Worm (Caenorhabditis elegans) whole organism, L4 larva: ENCODE measurements around the gene C45G9.8.

Experiments used
- D1046.2 ChIP-seq: fragments of 200-800 bp; sonication (Bioruptor generic); IDR thresholded peaks from 2 replicates; pipeline ENCODE4 v1.3.6; 2022; ENCODE audit warnings: missing genetic modification characterization, missing compliant biosample characterization
- R02D3.7 ChIP-seq: fragments of 150-350 bp; sonication (generic microtip); optimal IDR thresholded peaks from 3 replicates; lab custom pipeline; 2014; ENCODE audit warnings: missing biosample characterization, missing genetic modification characterization
- T26A8.4 ChIP-seq: fragments of 200-800 bp; sonication (Bioruptor generic); IDR thresholded peaks from 2 replicates; pipeline ENCODE4 v1.3.6; 2022; ENCODE audit warnings: missing genetic modification characterization, missing compliant biosample characterization
- ZK337.2 ChIP-seq: fragments of 200-800 bp; sonication (Bioruptor generic); IDR thresholded peaks from 2 replicates; pipeline ENCODE4 v1.3.6; 2022; ENCODE audit warnings: missing genetic modification reagents, missing genetic modification characterization, missing compliant biosample characterization
- aha-1 ChIP-seq: fragments of 150-350 bp; peaks from one replicate; lab custom pipeline; 2014; ENCODE audit warnings: missing biosample characterization, missing genetic modification characterization
- ama-1 ChIP-seq: fragments of 150-350 bp; optimal IDR thresholded peaks from 2 replicates; lab custom pipeline; 2014; ENCODE audit warnings: inconsistent platforms, mixed read lengths
- ceh-20 ChIP-seq: fragments of 200-800 bp; sonication (Bioruptor generic); IDR thresholded peaks from 2 replicates; pipeline ENCODE4 v1.3.6; 2022; ENCODE audit warnings: missing genetic modification reagents, missing genetic modification characterization, missing compliant biosample characterization
- ceh-28 ChIP-seq: fragments of 150-350 bp; optimal IDR thresholded peaks from 2 replicates; lab custom pipeline; 2014; ENCODE audit warnings: missing biosample characterization, missing genetic modification reagents, missing genetic modification characterization
- ces-1 ChIP-seq: fragments of 150-350 bp; sonication (generic microtip); optimal IDR thresholded peaks from 4 replicates; lab custom pipeline; 2014; ENCODE audit warnings: missing biosample characterization, missing genetic modification reagents, missing genetic modification characterization
- daf-16 ChIP-seq, 3 experiments: sonication (generic microtip); optimal IDR thresholded peaks; 2 replicates each; lab custom pipeline; 2016 to 2017; ENCODE audit warnings: missing genetic modification characterization in 3 of 3, missing genetic modification reagents in 3 of 3, mild to moderate bottlenecking in 2 of 3, missing compliant biosample characterization in 2 of 3, missing biosample characterization in 1 of 3, moderate library complexity in 1 of 3
- daf-19 ChIP-seq: fragments of 200-800 bp; sonication (Bioruptor generic); conservative IDR thresholded peaks from 2 replicates; pipeline ENCODE4 v1.3.6; 2022; ENCODE audit warnings: missing genetic modification characterization, missing compliant biosample characterization
- daf-8 ChIP-seq: fragments of 200-800 bp; sonication (Bioruptor generic); IDR thresholded peaks from 2 replicates; pipeline ENCODE4 v1.3.6; 2022; ENCODE audit warnings: missing genetic modification characterization, missing compliant biosample characterization
- dmd-6 ChIP-seq: fragments of 200-800 bp; sonication (Bioruptor generic); IDR thresholded peaks from 2 replicates; pipeline ENCODE4 v1.3.6; 2022; ENCODE audit warnings: missing genetic modification reagents, missing genetic modification characterization, missing compliant biosample characterization
- dpl-1 ChIP-seq: fragments of 150-350 bp; optimal IDR thresholded peaks from 2 replicates; lab custom pipeline; 2014; ENCODE audit warnings: missing biosample characterization, missing genetic modification reagents, missing genetic modification characterization
- dve-1 ChIP-seq: sonication (generic microtip); optimal IDR thresholded peaks from 2 replicates; lab custom pipeline; 2017; ENCODE audit warnings: antibody characterized with exemption, mild to moderate bottlenecking, missing genetic modification characterization, missing compliant biosample characterization; ENCODE audit not compliant: insufficient read depth
- hlh-11 ChIP-seq: fragments of 200-800 bp; sonication (Bioruptor generic); optimal IDR thresholded peaks from 2 replicates; lab custom pipeline; 2018; ENCODE audit warnings: mild to moderate bottlenecking, missing genetic modification characterization, missing compliant biosample characterization
- hlh-30 ChIP-seq: sonication (generic microtip); optimal IDR thresholded peaks from 2 replicates; lab custom pipeline; 2017; ENCODE audit warnings: antibody characterized with exemption, mild to moderate bottlenecking, missing genetic modification characterization, missing compliant biosample characterization; ENCODE audit not compliant: insufficient read depth
- hmg-1.1 ChIP-seq: fragments of 200-800 bp; sonication (Bioruptor generic); IDR thresholded peaks from 2 replicates; pipeline ENCODE4 v1.3.6; 2022; ENCODE audit warnings: missing genetic modification reagents, missing genetic modification characterization, missing compliant biosample characterization
- lin-13 ChIP-seq: fragments of 150-350 bp; optimal IDR thresholded peaks from 2 replicates; lab custom pipeline; 2014; ENCODE audit warnings: missing biosample characterization, missing genetic modification reagents, missing genetic modification characterization
- lin-29 ChIP-seq: fragments of 200-800 bp; sonication (Bioruptor generic); IDR thresholded peaks from 2 replicates; pipeline ENCODE4 v1.3.6; 2022; ENCODE audit warnings: missing genetic modification reagents, missing genetic modification characterization, missing compliant biosample characterization
- lin-38 ChIP-seq: fragments of 200-800 bp; sonication (Bioruptor generic); IDR thresholded peaks from 2 replicates; pipeline ENCODE4 v1.3.6; 2022; ENCODE audit warnings: missing genetic modification reagents, missing genetic modification characterization, missing compliant biosample characterization
- lir-3 ChIP-seq: sonication (generic microtip); optimal IDR thresholded peaks from 2 replicates; lab custom pipeline; 2016; ENCODE audit warnings: mild to moderate bottlenecking, missing genetic modification characterization, missing compliant biosample characterization
- lsy-2 ChIP-seq, 2 experiments: fragments of 150-350 bp in 1 of 2; sonication (generic microtip) in 1 of 2; optimal IDR thresholded peaks; 2 replicates each; lab custom pipeline; 2014 to 2017; ENCODE audit warnings: missing biosample characterization in 2 of 2, missing genetic modification characterization in 2 of 2
- madf-5 ChIP-seq, 2 experiments: fragments of 200-800 bp; sonication (Bioruptor generic); IDR thresholded peaks; 2 replicates each; pipeline ENCODE4 v1.3.6; 2022; ENCODE audit warnings: missing compliant biosample characterization in 2 of 2, missing genetic modification characterization in 2 of 2
- mdl-1 ChIP-seq, 2 experiments: fragments of 150-350 bp in 1 of 2; sonication (generic microtip) in 1 of 2; optimal IDR thresholded peaks; 2 replicates each; lab custom pipeline; 2014 to 2017; ENCODE audit warnings: missing biosample characterization in 2 of 2, missing genetic modification characterization in 2 of 2
- mdt-29 ChIP-seq: fragments of 200-800 bp; sonication (Bioruptor generic); IDR thresholded peaks from 2 replicates; pipeline ENCODE4 v1.3.6; 2022; ENCODE audit warnings: missing genetic modification reagents, missing genetic modification characterization, missing compliant biosample characterization
- mep-1 ChIP-seq: fragments of 150-350 bp; sonication (generic microtip); optimal IDR thresholded peaks from 3 replicates; lab custom pipeline; 2014; ENCODE audit warnings: missing biosample characterization, missing genetic modification characterization
- mes-2 ChIP-seq: sonication (generic microtip); optimal IDR thresholded peaks from 2 replicates; lab custom pipeline; 2016; ENCODE audit warnings: missing genotype, mild to moderate bottlenecking, missing genetic modification characterization, missing compliant biosample characterization; ENCODE audit not compliant: poor library complexity, severe bottlenecking
- mxl-3 ChIP-seq: fragments of 200-800 bp; sonication (Bioruptor generic); optimal IDR thresholded peaks from 2 replicates; lab custom pipeline; 2018; ENCODE audit warnings: mild to moderate bottlenecking, missing genetic modification characterization, missing compliant biosample characterization
- nhr-11 ChIP-seq: fragments of 150-350 bp; optimal IDR thresholded peaks from 2 replicates; lab custom pipeline; 2014; ENCODE audit warnings: missing biosample characterization, missing genetic modification characterization
- nhr-237 ChIP-seq: sonication (generic microtip); optimal IDR thresholded peaks from 2 replicates; lab custom pipeline; 2017; ENCODE audit warnings: missing biosample characterization, missing genetic modification characterization
- nhr-28 ChIP-seq: fragments of 150-350 bp; optimal IDR thresholded peaks from 2 replicates; lab custom pipeline; 2014; ENCODE audit warnings: missing biosample characterization, missing genetic modification characterization
- nhr-48 ChIP-seq: sonication (generic microtip); optimal IDR thresholded peaks from 2 replicates; lab custom pipeline; 2016; ENCODE audit warnings: mild to moderate bottlenecking, missing genetic modification characterization, missing compliant biosample characterization
- nhr-6 ChIP-seq: fragments of 150-350 bp; optimal IDR thresholded peaks from 2 replicates; lab custom pipeline; 2014; ENCODE audit warnings: missing biosample characterization, missing genetic modification characterization
- nhr-77 ChIP-seq: fragments of 150-350 bp; optimal IDR thresholded peaks from 2 replicates; lab custom pipeline; 2014; ENCODE audit warnings: missing biosample characterization, missing genetic modification characterization
- pha-4 ChIP-seq, 2 experiments: fragments of 150-350 bp in 1 of 2; fragments of 200-800 bp in 1 of 2; sonication (Bioruptor generic) in 1 of 2; IDR thresholded peaks in 1 of 2; optimal IDR thresholded peaks in 1 of 2; 2 replicates each; pipeline versions ENCODE4 v1.3.6 to Lab custom; 2014 to 2022; ENCODE audit warnings: missing genetic modification characterization in 2 of 2, missing genetic modification reagents in 2 of 2, missing biosample characterization in 1 of 2, missing compliant biosample characterization in 1 of 2
- pqm-1 ChIP-seq: sonication (generic microtip); optimal IDR thresholded peaks from 2 replicates; lab custom pipeline; 2017; ENCODE audit warnings: missing biosample characterization, missing genetic modification characterization
- rbr-2 ChIP-seq: sonication (generic microtip); optimal IDR thresholded peaks from 2 replicates; lab custom pipeline; 2016; ENCODE audit warnings: missing genotype, missing genetic modification characterization, missing compliant biosample characterization
- set-16 ChIP-seq: fragments of 200-800 bp; sonication (Bioruptor generic); IDR thresholded peaks from 2 replicates; pipeline ENCODE4 v1.3.6; 2022; ENCODE audit warnings: missing genetic modification reagents, missing genetic modification characterization, missing compliant biosample characterization
- unc-130 ChIP-seq: sonication (generic microtip); optimal IDR thresholded peaks from 2 replicates; lab custom pipeline; 2016; ENCODE audit warnings: missing genetic modification reagents, missing genetic modification characterization, missing compliant biosample characterization
- unc-62 ChIP-seq, 3 experiments: fragments of 150-350 bp in 1 of 3; sonication (generic microtip); optimal IDR thresholded peaks in 2 of 3; peaks in 1 of 3; 1 replicate in 1 of 3; 2 replicates in 2 of 3; lab custom pipeline; 2014 to 2017; ENCODE audit warnings: missing biosample characterization in 3 of 3, missing genetic modification characterization in 3 of 3, missing genetic modification reagents in 3 of 3, missing genotype in 1 of 3
- zag-1 ChIP-seq: fragments of 150-350 bp; optimal IDR thresholded peaks from 2 replicates; lab custom pipeline; 2014; ENCODE audit warnings: missing biosample characterization, missing genetic modification characterization
- ztf-11 ChIP-seq: fragments of 150-350 bp; optimal IDR thresholded peaks from 2 replicates; lab custom pipeline; 2014; ENCODE audit warnings: missing biosample characterization, missing genetic modification characterization

Gene C45G9.8

DNA sequence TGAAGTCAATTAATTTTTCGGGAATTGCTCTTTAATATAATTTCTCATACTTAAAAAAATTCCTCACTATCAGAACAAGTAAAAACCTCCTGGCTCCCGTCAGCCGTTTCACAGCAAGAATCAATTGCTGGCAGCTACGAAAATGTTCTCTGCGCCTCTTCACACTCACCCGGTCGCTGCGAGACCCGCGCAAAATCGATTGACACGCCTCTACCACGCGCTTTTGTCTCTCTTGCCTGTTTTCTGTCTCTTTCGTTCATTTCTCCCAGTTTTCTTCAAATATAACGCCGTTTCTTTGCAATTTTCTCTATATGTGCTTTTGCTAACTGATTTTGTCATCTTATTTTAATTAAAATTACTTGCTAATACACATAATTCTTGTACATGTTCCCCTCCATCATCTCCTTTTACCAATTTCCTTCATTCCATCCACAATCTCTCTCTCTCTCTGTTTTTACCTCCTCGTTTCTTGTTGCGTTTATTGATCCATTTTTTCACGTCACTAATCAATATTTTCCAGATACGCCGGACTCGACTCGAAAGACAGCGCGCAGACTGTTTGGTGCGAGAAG, 29.0 kb downstream of the C45G9.8 start, which contains the start of gene pcf-11:
pcf-11 (plus strand) TSS at position 522 of the 572 bp plus-strand sequence.
- no peak for TF ChIP-seq ces-1 (GFP tag; lab: Kevin White, UChicago)
- no peak for TF ChIP-seq ZK337.2 (GFP tag; lab: Robert Waterston, UW)
- TF ChIP-seq pha-4 (GFP tag; IDR thresholded peaks at IDR 0.05; lab: Robert Waterston, UW), result no peak
- no peak for TF ChIP-seq pha-4 (tag; optimal IDR thresholded peaks at IDR 0.05; lab: Kevin White, UChicago)
- no peak for TF ChIP-seq ceh-20 (GFP tag; lab: Robert Waterston, UW)
- TF ChIP-seq unc-130 (GFP tag; lab: Kevin White, UChicago), result peak; percentile 7
- TF ChIP-seq madf-5 (GFP tag; IDR thresholded peaks at IDR 0.05; lab: Robert Waterston, UW), result no peak
- peak; percentile 53 for TF ChIP-seq dve-1 (tag; lab: Kevin White, UChicago)
- peak; percentile 34 for TF ChIP-seq rbr-2 (tag; lab: Kevin White, UChicago)
- peak; percentile 24 to 65 for TF ChIP-seq lsy-2 (tag; optimal IDR thresholded peaks at IDR 0.05; lab: Kevin White, UChicago)
- peak; percentile 50 for TF ChIP-seq nhr-6 (tag; lab: Kevin White, UChicago)
- TF ChIP-seq dmd-6 (GFP tag; lab: Robert Waterston, UW), result peak; percentile 13; the same call in 1 of the 2 replicates
- no peak for TF ChIP-seq zag-1
- no peak for TF ChIP-seq R02D3.7 (tag; lab: Kevin White, UChicago)
- no peak for TF ChIP-seq T26A8.4
- no peak for TF ChIP-seq lir-3 (tag; lab: Kevin White, UChicago)
- TF ChIP-seq lin-29 (GFP tag; lab: Robert Waterston, UW), result no peak
- TF ChIP-seq nhr-77 (tag; lab: Kevin White, UChicago), result peak; percentile 52
- no peak for TF ChIP-seq daf-16 (GFP tag; optimal IDR thresholded peaks at IDR 0.05; lab: Kevin White, UChicago)
- peak; percentile 27 for TF ChIP-seq daf-16 (tag; optimal IDR thresholded peaks at IDR 0.05; lab: Kevin White, UChicago)
- no peak for TF ChIP-seq unc-62 (GFP tag; optimal IDR thresholded peaks at IDR 0.05 in 1 of 2; lab: Kevin White, UChicago)
- no peak for TF ChIP-seq unc-62 (tag; optimal IDR thresholded peaks at IDR 0.05; lab: Kevin White, UChicago)
- TF ChIP-seq mdl-1 (tag; optimal IDR thresholded peaks at IDR 0.05; lab: Kevin White, UChicago), result peak; percentile 45 to 80
- peak; percentile 50 for TF ChIP-seq lin-38 (GFP tag; lab: Robert Waterston, UW)
- TF ChIP-seq D1046.2 (GFP tag; lab: Robert Waterston, UW), result no peak
- no peak for TF ChIP-seq daf-8 (GFP tag; lab: Robert Waterston, UW)
- TF ChIP-seq nhr-11 (tag; lab: Kevin White, UChicago), result peak; percentile 41
- TF ChIP-seq nhr-237 (tag; lab: Kevin White, UChicago), result no peak
- 0 out of 2 replicates have a peak, but pooled peaks have one; percentile 6 for TF ChIP-seq mdt-29
- TF ChIP-seq mes-2 (tag; lab: Kevin White, UChicago), result peak; percentile 75
- peak; percentile 33; the same call in 1 of the 2 replicates for TF ChIP-seq set-16 (GFP tag; lab: Robert Waterston, UW)
- peak; percentile 50 for TF ChIP-seq nhr-28 (tag; lab: Kevin White, UChicago)
- TF ChIP-seq hlh-30 (tag; lab: Kevin White, UChicago), result peak; percentile 95
- TF ChIP-seq ztf-11 (tag; lab: Kevin White, UChicago), result no peak
- TF ChIP-seq dpl-1 (GFP tag; lab: Kevin White, UChicago), result peak; percentile 61
- peak; percentile 86 for TF ChIP-seq aha-1 (tag; lab: Kevin White, UChicago)
- no peak for TF ChIP-seq pqm-1
- TF ChIP-seq hlh-11, result peak; percentile 64
- TF ChIP-seq mep-1 (tag; lab: Kevin White, UChicago), result peak; percentile 64
- peak; percentile 62 for TF ChIP-seq hmg-1.1 (GFP tag; lab: Robert Waterston, UW)
- TF ChIP-seq ceh-28 (tag; lab: Kevin White, UChicago), result peak; percentile 58
- TF ChIP-seq daf-19 (GFP tag; lab: Robert Waterston, UW), result no peak
- TF ChIP-seq ama-1, result peak; percentile 90
- TF ChIP-seq nhr-48 (tag; lab: Kevin White, UChicago), result no peak
- peak; percentile 81 for TF ChIP-seq mxl-3
- TF ChIP-seq lin-13, result peak; percentile 68
